Worm (Caenorhabditis elegans) whole organism, L1 larva: ENCODE measurements around the gene F54C8.6.

Experiments used
- C04F5.9 ChIP-seq: sonication (generic microtip); optimal IDR thresholded peaks from 2 replicates; lab custom pipeline; 2016; ENCODE audit warnings: missing genetic modification characterization, missing compliant biosample characterization
- F16B12.6 ChIP-seq: fragments of 150-350 bp; optimal IDR thresholded peaks from 2 replicates; lab custom pipeline; 2014; ENCODE audit warnings: missing biosample characterization, missing genetic modification characterization
- Y116A8C.19 ChIP-seq: sonication (generic microtip); optimal IDR thresholded peaks from 2 replicates; lab custom pipeline; 2016; ENCODE audit warnings: missing compliant biosample characterization, missing genetic modification characterization, borderline replicate concordance
- aly-2 ChIP-seq: fragments of 150-350 bp; optimal IDR thresholded peaks from 2 replicates; lab custom pipeline; 2014; ENCODE audit warnings: missing biosample characterization, missing genetic modification characterization
- blmp-1 ChIP-seq: fragments of 150-350 bp; optimal IDR thresholded peaks from 2 replicates; lab custom pipeline; 2014; ENCODE audit warnings: missing biosample characterization, missing genetic modification characterization
- ceh-63 ChIP-seq: fragments of 200-800 bp; sonication (Bioruptor generic); optimal IDR thresholded peaks from 2 replicates; lab custom pipeline; 2018; ENCODE audit warnings: mild to moderate bottlenecking, missing genetic modification characterization, missing compliant biosample characterization
- ceh-8 ChIP-seq: fragments of 200-800 bp; sonication (Bioruptor generic); optimal IDR thresholded peaks from 2 replicates; lab custom pipeline; 2018; ENCODE audit warnings: mild to moderate bottlenecking, missing genetic modification characterization, moderate library complexity, missing compliant biosample characterization
- ceh-82 ChIP-seq, 3 experiments: fragments of 150-350 bp in 1 of 3; sonication (generic microtip) in 2 of 3; optimal IDR thresholded peaks; 2 replicates each; lab custom pipeline; 2014 to 2017; ENCODE audit warnings: missing biosample characterization in 3 of 3, missing genetic modification characterization in 3 of 3
- ceh-88 ChIP-seq: fragments of 200-800 bp; sonication (Bioruptor generic); IDR thresholded peaks from 2 replicates; pipeline ENCODE4 v1.3.6; 2022; ENCODE audit warnings: missing genetic modification characterization, missing compliant biosample characterization
- ceh-90 ChIP-seq: sonication (generic microtip); optimal IDR thresholded peaks from 2 replicates; lab custom pipeline; 2016; ENCODE audit warnings: missing genetic modification characterization, missing compliant biosample characterization
- ces-1 ChIP-seq: fragments of 150-350 bp; optimal IDR thresholded peaks from 2 replicates; lab custom pipeline; 2014; ENCODE audit warnings: missing biosample characterization, missing genetic modification reagents, missing genetic modification characterization
- dpl-1 ChIP-seq, 3 experiments: fragments of 150-350 bp in 2 of 3; sonication (generic microtip) in 1 of 3; optimal IDR thresholded peaks; 2 replicates each; lab custom pipeline; 2014 to 2017; ENCODE audit warnings: missing biosample characterization in 3 of 3, missing genetic modification characterization in 3 of 3, missing genetic modification reagents in 3 of 3
- efl-1 ChIP-seq, 4 experiments: fragments of 150-350 bp; optimal IDR thresholded peaks in 3 of 4; peaks in 1 of 4; 1 replicate in 1 of 4; 2 replicates in 3 of 4; lab custom pipeline; 2014; ENCODE audit warnings: missing biosample characterization in 2 of 4, missing genetic modification characterization in 2 of 4, missing genetic modification reagents in 2 of 4
- efl-3 ChIP-seq: fragments of 200-800 bp; sonication (Bioruptor generic); optimal IDR thresholded peaks from 2 replicates; lab custom pipeline; 2018; ENCODE audit warnings: mild to moderate bottlenecking, missing genetic modification characterization, missing compliant biosample characterization
- egl-13 ChIP-seq: sonication (generic microtip); optimal IDR thresholded peaks from 2 replicates; lab custom pipeline; 2016; ENCODE audit warnings: missing genotype, missing genetic modification reagents, missing genetic modification characterization, missing compliant biosample characterization
- elt-2 ChIP-seq: sonication (generic microtip); optimal IDR thresholded peaks from 2 replicates; lab custom pipeline; 2016; ENCODE audit warnings: missing genetic modification characterization, mild to moderate bottlenecking, inconsistent platforms, missing compliant biosample characterization, missing genetic modification reagents
- elt-3 ChIP-seq, 6 experiments: fragments of 150-350 bp in 1 of 6; sonication (generic microtip); optimal IDR thresholded peaks; 2 replicates each; lab custom pipeline; 2017 to 2018; ENCODE audit warnings: missing biosample characterization in 6 of 6, missing genetic modification characterization in 6 of 6, inconsistent platforms in 1 of 6
- fkh-8 ChIP-seq: sonication (generic microtip); optimal IDR thresholded peaks from 2 replicates; lab custom pipeline; 2016; ENCODE audit warnings: mild to moderate bottlenecking, missing genetic modification characterization, missing compliant biosample characterization
- fos-1 ChIP-seq: fragments of 150-350 bp; optimal IDR thresholded peaks from 2 replicates; lab custom pipeline; 2014; ENCODE audit warnings: missing biosample characterization, missing genetic modification characterization
- grh-1 ChIP-seq: fragments of 200-800 bp; sonication (Bioruptor generic); IDR thresholded peaks from 2 replicates; pipeline ENCODE4 v1.3.6; 2022; ENCODE audit warnings: missing genetic modification reagents, missing genetic modification characterization, missing compliant biosample characterization
- jun-1 ChIP-seq: fragments of 150-350 bp; optimal IDR thresholded peaks from 2 replicates; lab custom pipeline; 2014; ENCODE audit warnings: missing biosample characterization, missing genetic modification reagents, missing genetic modification characterization
- lin-14 ChIP-seq: fragments of 200-800 bp; sonication (Bioruptor generic); optimal IDR thresholded peaks from 2 replicates; lab custom pipeline; 2018; ENCODE audit warnings: mild to moderate bottlenecking, missing genetic modification characterization, moderate library complexity, missing compliant biosample characterization
- lin-15B ChIP-seq: fragments of 150-350 bp; sonication (generic microtip); optimal IDR thresholded peaks from 3 replicates; lab custom pipeline; 2014; ENCODE audit warnings: missing biosample characterization, missing genetic modification characterization
- lin-39 ChIP-seq: fragments of 150-350 bp; optimal IDR thresholded peaks from 2 replicates; lab custom pipeline; 2014; ENCODE audit warnings: missing biosample characterization, missing genetic modification reagents, missing genetic modification characterization
- mef-2 ChIP-seq: fragments of 150-350 bp; optimal IDR thresholded peaks from 2 replicates; lab custom pipeline; 2014; ENCODE audit warnings: missing biosample characterization, missing genetic modification characterization
- mep-1 ChIP-seq: fragments of 150-350 bp; optimal IDR thresholded peaks from 2 replicates; lab custom pipeline; 2014; ENCODE audit warnings: missing biosample characterization, missing genetic modification characterization
- nhr-11 ChIP-seq: fragments of 150-350 bp; optimal IDR thresholded peaks from 2 replicates; lab custom pipeline; 2014; ENCODE audit warnings: missing biosample characterization, missing genetic modification characterization
- nhr-12 ChIP-seq: sonication (generic microtip); optimal IDR thresholded peaks from 2 replicates; lab custom pipeline; 2017; ENCODE audit warnings: missing biosample characterization, missing genetic modification characterization
- nhr-19 ChIP-seq: fragments of 200-800 bp; sonication (Bioruptor generic); conservative IDR thresholded peaks from 2 replicates; pipeline ENCODE4 v1.3.6; 2022; ENCODE audit warnings: missing genetic modification characterization, missing compliant biosample characterization
- nhr-20 ChIP-seq: sonication (generic microtip); optimal IDR thresholded peaks from 2 replicates; lab custom pipeline; 2016; ENCODE audit warnings: mild to moderate bottlenecking, missing genetic modification characterization, missing compliant biosample characterization
- nhr-47 ChIP-seq: sonication (generic microtip); optimal IDR thresholded peaks from 2 replicates; lab custom pipeline; 2016; ENCODE audit warnings: mild to moderate bottlenecking, missing genetic modification characterization, moderate library complexity, missing compliant biosample characterization
- nhr-71 ChIP-seq: sonication (generic microtip); optimal IDR thresholded peaks from 2 replicates; lab custom pipeline; 2016; ENCODE audit warnings: mild to moderate bottlenecking, missing genetic modification characterization, moderate library complexity, missing compliant biosample characterization
- nhr-76 ChIP-seq: sonication (generic microtip); optimal IDR thresholded peaks from 2 replicates; lab custom pipeline; 2017; ENCODE audit warnings: missing biosample characterization, missing genetic modification characterization
- nhr-84 ChIP-seq: sonication (generic microtip); optimal IDR thresholded peaks from 2 replicates; lab custom pipeline; 2017; ENCODE audit warnings: missing biosample characterization, missing genetic modification characterization
- nhr-85 ChIP-seq: sonication (generic microtip); peaks from one replicate; lab custom pipeline; 2016; ENCODE audit warnings: missing genetic modification characterization, inconsistent platforms, missing compliant biosample characterization
- nhr-90 ChIP-seq: sonication (generic microtip); optimal IDR thresholded peaks from 2 replicates; lab custom pipeline; 2016; ENCODE audit warnings: mild to moderate bottlenecking, missing genetic modification characterization, missing compliant biosample characterization; ENCODE audit not compliant: poor library complexity
- pag-3 ChIP-seq: sonication (generic microtip); optimal IDR thresholded peaks from 2 replicates; lab custom pipeline; 2017; ENCODE audit warnings: missing genetic modification characterization, mild to moderate bottlenecking, missing compliant biosample characterization, antibody characterized with exemption, borderline replicate concordance; ENCODE audit not compliant: insufficient read depth
- pax-3 ChIP-seq: fragments of 200-800 bp; sonication (Bioruptor generic); optimal IDR thresholded peaks from 2 replicates; lab custom pipeline; 2018; ENCODE audit warnings: mild to moderate bottlenecking, missing genetic modification characterization, moderate library complexity, missing compliant biosample characterization
- rnt-1 ChIP-seq: sonication (generic microtip); optimal IDR thresholded peaks from 2 replicates; lab custom pipeline; 2016; ENCODE audit warnings: mild to moderate bottlenecking, missing genetic modification characterization, moderate library complexity, missing compliant biosample characterization
- skn-1 ChIP-seq: fragments of 150-350 bp; optimal IDR thresholded peaks from 2 replicates; lab custom pipeline; 2014; ENCODE audit warnings: missing biosample characterization, missing genetic modification characterization
- sptf-1 ChIP-seq: fragments of 150-350 bp; optimal IDR thresholded peaks from 2 replicates; lab custom pipeline; 2014; ENCODE audit warnings: missing biosample characterization, missing genetic modification characterization
- swsn-7 ChIP-seq: sonication (generic microtip); optimal IDR thresholded peaks from 2 replicates; lab custom pipeline; 2016; ENCODE audit warnings: missing genetic modification characterization, missing compliant biosample characterization
- tbx-2 ChIP-seq: sonication (generic microtip); optimal IDR thresholded peaks from 2 replicates; lab custom pipeline; 2016; ENCODE audit warnings: missing genetic modification characterization, missing compliant biosample characterization
- unc-130 ChIP-seq: fragments of 150-350 bp; optimal IDR thresholded peaks from 2 replicates; lab custom pipeline; 2017; ENCODE audit warnings: missing biosample characterization, missing genetic modification characterization, inconsistent platforms
- unc-62 ChIP-seq: fragments of 150-350 bp; optimal IDR thresholded peaks from 2 replicates; lab custom pipeline; 2014; ENCODE audit warnings: missing biosample characterization, missing genetic modification reagents, missing genetic modification characterization
- unc-86 ChIP-seq: sonication (generic microtip); optimal IDR thresholded peaks from 2 replicates; lab custom pipeline; 2016; ENCODE audit warnings: missing genetic modification characterization, missing compliant biosample characterization
- unc-98 ChIP-seq: fragments of 200-800 bp; sonication (Bioruptor generic); IDR thresholded peaks from 2 replicates; pipeline ENCODE4 v1.3.6; 2022; ENCODE audit warnings: missing genetic modification characterization, missing compliant biosample characterization
- zag-1 ChIP-seq: fragments of 150-350 bp; optimal IDR thresholded peaks from 2 replicates; lab custom pipeline; 2014; ENCODE audit warnings: missing biosample characterization, missing genetic modification characterization
- zip-4 ChIP-seq: fragments of 200-800 bp; sonication (Bioruptor generic); optimal IDR thresholded peaks from 2 replicates; lab custom pipeline; 2018; ENCODE audit warnings: mild to moderate bottlenecking, missing genetic modification characterization, moderate library complexity, missing compliant biosample characterization
- ztf-11 ChIP-seq, 2 experiments: sonication (generic microtip); optimal IDR thresholded peaks; 2 replicates each; lab custom pipeline; 2016 to 2017; ENCODE audit warnings: missing genetic modification characterization in 2 of 2, missing biosample characterization in 1 of 2, missing compliant biosample characterization in 1 of 2

Gene F54C8.6

DNA sequence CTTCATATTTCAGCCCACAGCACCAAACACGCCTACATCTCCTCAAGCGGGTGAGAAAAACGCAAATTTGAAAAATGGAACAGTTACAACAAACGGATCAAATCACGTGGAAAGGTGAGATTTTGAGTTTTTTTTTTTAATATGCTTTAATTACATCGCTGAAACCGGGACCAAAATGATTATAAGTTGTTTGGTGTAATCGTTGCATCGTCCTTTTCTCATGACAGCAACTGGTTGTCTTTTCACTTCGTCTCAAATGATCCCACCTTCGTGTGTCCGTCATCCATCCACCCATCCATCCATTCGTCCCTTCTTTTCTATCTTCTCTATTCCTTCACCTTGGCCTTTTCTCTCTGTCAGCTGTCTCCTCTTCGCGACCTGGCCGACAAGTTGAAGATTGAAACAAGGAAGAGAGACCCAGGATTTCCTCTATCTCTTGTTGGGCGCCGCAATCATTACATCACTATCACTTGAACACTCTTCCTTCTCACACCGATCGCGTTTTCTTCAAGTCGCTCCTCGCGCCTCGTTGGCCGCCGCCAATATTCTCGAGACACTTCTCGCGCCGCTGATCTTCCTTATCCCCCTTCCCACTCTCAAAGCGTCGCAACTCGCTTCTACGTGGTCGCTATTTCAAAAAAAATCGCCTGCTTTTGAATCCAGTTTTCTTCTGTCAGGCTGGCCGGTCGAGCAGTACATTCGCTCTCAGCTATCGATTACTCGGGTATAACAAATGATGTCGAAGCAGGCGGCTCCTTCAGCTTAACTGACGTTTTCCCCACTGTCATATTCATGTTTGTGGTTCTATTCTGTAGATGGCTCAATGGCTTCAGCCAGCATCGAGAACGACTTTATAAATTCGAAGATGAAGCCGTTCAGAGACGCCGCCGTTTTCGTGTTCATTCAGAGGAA lies 7.7 kb upstream of the F54C8.6 start (continued):
- TF ChIP-seq dpl-1 (GFP tag; optimal IDR thresholded peaks at IDR 0.05; lab: Kevin White, UChicago), result peak in 2 of 3 experiments; percentile 23 to 34
- no peak for TF ChIP-seq ztf-11 (tag; optimal IDR thresholded peaks at IDR 0.05; lab: Kevin White, UChicago)
- TF ChIP-seq ces-1, result no peak
- TF ChIP-seq ceh-88, result no peak
- TF ChIP-seq nhr-20 (tag; lab: Kevin White, UChicago), result peak; percentile 63
- TF ChIP-seq unc-86, result no peak
- no peak for TF ChIP-seq pax-3
- TF ChIP-seq unc-62 (GFP tag; lab: Kevin White, UChicago), result no peak
- no peak for TF ChIP-seq skn-1 (tag; lab: Kevin White, UChicago)
- TF ChIP-seq mef-2, result no peak
- no peak for TF ChIP-seq ceh-90
- no peak for TF ChIP-seq jun-1
- peak; percentile 82 for TF ChIP-seq nhr-71 (tag; lab: Kevin White, UChicago)
- TF ChIP-seq pag-3 (tag; lab: Kevin White, UChicago), result peak; percentile 41
- TF ChIP-seq unc-130, result peak; percentile 80
- TF ChIP-seq efl-3 (GFP tag; lab: Kevin White, UChicago), result no peak
- TF ChIP-seq blmp-1 (tag; lab: Kevin White, UChicago), result peak; percentile 84
- TF ChIP-seq elt-2 (tag; lab: Kevin White, UChicago), result no peak
- no peak for TF ChIP-seq aly-2
- TF ChIP-seq unc-98 (GFP tag; lab: Robert Waterston, UW), result 0 out of 2 replicates have a peak, but pooled peaks have one; percentile 35
- no peak for TF ChIP-seq ceh-82 (tag; optimal IDR thresholded peaks at IDR 0.05; lab: Kevin White, UChicago)
- TF ChIP-seq elt-3 (tag; optimal IDR thresholded peaks at IDR 0.05; lab: Kevin White, UChicago), result peak in 2 of 6 experiments; percentile 26 to 28
- TF ChIP-seq nhr-47, result peak; percentile 15
- no peak for TF ChIP-seq C04F5.9
- no peak for TF ChIP-seq fkh-8
- TF ChIP-seq sptf-1, result no peak
- TF ChIP-seq rnt-1 (tag; lab: Kevin White, UChicago), result peak; percentile 62
- no peak for TF ChIP-seq nhr-11 (tag; lab: Kevin White, UChicago)
- TF ChIP-seq ceh-8, result no peak
- TF ChIP-seq mep-1, result peak; percentile 37
- TF ChIP-seq egl-13 (tag; lab: Kevin White, UChicago), result no peak
- TF ChIP-seq tbx-2 (tag; lab: Kevin White, UChicago), result peak; percentile 56
- no peak for TF ChIP-seq zip-4
- TF ChIP-seq fos-1, result no peak
- no peak for TF ChIP-seq nhr-12 (tag; lab: Kevin White, UChicago)
- TF ChIP-seq nhr-84, result no peak
- no peak for TF ChIP-seq nhr-85 (tag; lab: Kevin White, UChicago)
- no peak for TF ChIP-seq F16B12.6
- TF ChIP-seq swsn-7 (tag; lab: Kevin White, UChicago), result peak; percentile 15
- no peak for TF ChIP-seq zag-1 (tag; lab: Kevin White, UChicago)
- peak; percentile 90 for TF ChIP-seq lin-14 (GFP tag; lab: Kevin White, UChicago)
- no peak for TF ChIP-seq lin-15B (tag; lab: Kevin White, UChicago)
- no peak for TF ChIP-seq nhr-90
- TF ChIP-seq ceh-63, result no peak
- no peak for TF ChIP-seq lin-39 (tag; lab: Kevin White, UChicago)
- TF ChIP-seq Y116A8C.19, result no peak
- peak in 1 of 2 experiments; percentile 23 for TF ChIP-seq efl-1 (optimal IDR thresholded peaks at IDR 0.05; lab: Kevin White, UChicago)
- peak in 1 of 2 experiments; percentile 93 for TF ChIP-seq efl-1 (GFP tag; optimal IDR thresholded peaks at IDR 0.05 in 1 of 2; lab: Kevin White, UChicago)
- TF ChIP-seq nhr-76 (tag; lab: Kevin White, UChicago), result no peak
- TF ChIP-seq nhr-19 (GFP tag; lab: Robert Waterston, UW), result peak; percentile 39
- no peak for TF ChIP-seq grh-1
